Fruit fly (Drosophila melanogaster) whole organism, wandering third instar larva: ENCODE results near the gene Nph.

Experiments used
- Dif ChIP-seq: fragments of 200-275, 200-300 bp; sonication (Bioruptor generic); optimal IDR thresholded peaks from 2 replicates; lab custom pipeline; 2018; ENCODE audit warnings: missing biosample characterization, missing genetic modification characterization; ENCODE audit not compliant: partially characterized antibody
- Hr78 ChIP-seq: fragments of >200 bp; optimal IDR thresholded peaks from 2 replicates; lab custom pipeline; 2017; ENCODE audit warnings: missing biosample characterization, missing genetic modification characterization
- OdsH ChIP-seq: fragments of 200-800 bp; sonication (Bioruptor generic); optimal IDR thresholded peaks from 2 replicates; lab custom pipeline; 2016; ENCODE audit warnings: missing biosample characterization, mild to moderate bottlenecking, missing genetic modification characterization
- fru ChIP-seq: fragments of 200-800 bp; sonication (Bioruptor generic); optimal IDR thresholded peaks from 3 replicates; lab custom pipeline; 2016; ENCODE audit warnings: missing biosample characterization, mild to moderate bottlenecking, missing genetic modification characterization
- h ChIP-seq: fragments of 200-800 bp; sonication (Bioruptor generic); optimal IDR thresholded peaks from 3 replicates; lab custom pipeline; 2016; ENCODE audit warnings: missing biosample characterization, mild to moderate bottlenecking, missing genetic modification characterization
- psq ChIP-seq: fragments of 200-800 bp; sonication (Bioruptor generic); optimal IDR thresholded peaks from 3 replicates; lab custom pipeline; 2017; ENCODE audit warnings: missing biosample characterization, mild to moderate bottlenecking, missing genetic modification characterization, moderate library complexity

- TF ChIP-seq Hr78 (GFP tag; lab: Kevin White, UChicago) (no peak), fru (GFP tag; lab: Kevin White, UChicago) (no peak), h (no peak), Dif (GFP tag; lab: Kevin White, UChicago) (no peak), OdsH (GFP tag; lab: Kevin White, UChicago) (no peak), psq (GFP tag; lab: Kevin White, UChicago) (no peak)
Observed at dm6 chr3R:30005332-30005979, 795 bp upstream of the Nph start.
